Fruit fly (Drosophila melanogaster): ENCODE results near the gene CG12984.

The CG12984 gene

DNA sequence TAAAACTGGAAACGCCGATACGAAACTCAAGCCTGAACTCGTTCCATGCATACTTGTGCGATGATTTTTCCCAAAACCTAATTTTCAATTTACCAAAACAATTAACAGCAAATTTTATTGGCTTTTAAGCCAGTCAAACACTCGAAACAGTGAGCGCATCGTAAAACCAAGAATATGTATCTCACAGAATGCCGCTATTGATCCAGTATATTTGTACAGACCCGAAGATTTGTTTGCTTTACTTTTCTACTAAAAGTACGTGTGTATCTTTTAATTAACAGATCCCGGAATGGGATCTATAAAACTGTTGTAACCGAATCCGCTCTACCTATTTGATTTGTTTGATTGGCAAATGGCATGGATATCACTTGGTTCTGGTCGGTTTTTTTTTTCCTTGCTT is 37.4 kb upstream of the CG12984 start (continued):
- TF ChIP-seq CG32772 (GFP tag; IDR thresholded peaks at IDR 0.05) (no peak), zf30C (GFP tag; optimal IDR thresholded peaks at IDR 0.05) (no peak), Gsc (GFP tag; IDR thresholded peaks at IDR 0.05) (no peak), z (GFP tag; IDR thresholded peaks at IDR 0.05) (no peak), bowl (GFP tag; IDR thresholded peaks at IDR 0.05) (no peak), CG9932 (GFP tag; IDR thresholded peaks at IDR 0.05) (no peak), CG11398 (GFP tag; optimal IDR thresholded peaks at IDR 0.05) (peak; percentile 6), ken (GFP tag; IDR thresholded peaks at IDR 0.05) (no peak), Dbx (GFP tag; IDR thresholded peaks at IDR 0.05) (no peak), CG18476 (GFP tag; optimal IDR thresholded peaks at IDR 0.05) (no peak), zen2 (GFP tag; IDR thresholded peaks at IDR 0.05; ENCODE audit: partially characterized antibody) (no peak), Awh (GFP tag; IDR thresholded peaks at IDR 0.05) (no peak), CG13424 (tag; optimal IDR thresholded peaks at IDR 0.05) (no peak), CG7839 (tag; optimal IDR thresholded peaks at IDR 0.05) (no peak), vnd (GFP tag; IDR thresholded peaks at IDR 0.05; ENCODE audit: partially characterized antibody) (no peak), pros (GFP tag; optimal IDR thresholded peaks at IDR 0.05) (no peak), NC2α (GFP tag; optimal IDR thresholded peaks at IDR 0.05) (no peak), Hr39 (optimal IDR thresholded peaks at IDR 0.05) (no peak), Doc2 (GFP tag; IDR thresholded peaks at IDR 0.05) (no peak), pho (GFP tag; optimal IDR thresholded peaks at IDR 0.05) (no peak), onecut (GFP tag; IDR thresholded peaks at IDR 0.05) (no peak), CG1529 (GFP tag; optimal IDR thresholded peaks at IDR 0.05) (peak; percentile 20), Drgx (GFP tag; IDR thresholded peaks at IDR 0.05) (no peak), CG7963 (GFP tag; IDR thresholded peaks at IDR 0.05; ENCODE audit: partially characterized antibody) (no peak)

DNA sequence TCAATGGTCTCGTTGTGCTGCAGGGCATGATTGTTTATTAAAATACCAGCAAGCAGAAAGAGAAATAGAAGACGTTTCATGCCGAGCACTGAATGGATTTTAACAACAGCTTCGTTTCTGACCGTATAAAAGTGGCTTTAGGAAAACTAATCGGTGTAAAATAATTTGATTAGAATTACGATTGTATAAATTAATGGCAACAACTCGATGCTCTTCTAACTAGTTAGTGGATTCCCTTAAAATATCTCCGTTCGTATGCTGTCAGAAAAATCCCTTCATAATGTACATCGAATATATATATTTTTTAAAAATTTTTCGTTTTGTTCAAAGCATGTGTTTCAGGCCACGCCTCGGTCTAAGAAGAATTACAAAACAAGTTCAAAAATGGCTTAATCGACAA is 34.8 kb upstream of the CG12984 start, which contains the start of the genes Sems and CG10588:
TSS of gene Sems (minus strand) at position 101 of the 400 bp plus-strand sequence.
TSS of gene CG10588 (plus strand) at position 285 of the 400 bp plus-strand sequence.
- TF ChIP-seq ara (GFP tag; IDR thresholded peaks at IDR 0.05) = no peak
- no peak for TF ChIP-seq CG7928 (GFP tag; optimal IDR thresholded peaks at IDR 0.05)
- TF ChIP-seq CG17328 (GFP tag; IDR thresholded peaks at IDR 0.05) = no peak
- TF ChIP-seq CG14441 (GFP tag; IDR thresholded peaks at IDR 0.05) = no peak
- TF ChIP-seq CG10654 (GFP tag; optimal IDR thresholded peaks at IDR 0.05) = no peak
- no peak for TF ChIP-seq E2f2 (GFP tag; IDR thresholded peaks at IDR 0.05)
- TF ChIP-seq HLH54F (GFP tag; optimal IDR thresholded peaks at IDR 0.05) = no peak
- no peak for TF ChIP-seq CG10267 (tag; optimal IDR thresholded peaks at IDR 0.05)
- no peak for TF ChIP-seq h (optimal IDR thresholded peaks at IDR 0.05)
- no peak for TF ChIP-seq ato (GFP tag; IDR thresholded peaks at IDR 0.05; ENCODE audit: partially characterized antibody)
- no peak for TF ChIP-seq Six4 (GFP tag; optimal IDR thresholded peaks at IDR 0.05)
- no peak for TF ChIP-seq Scr (GFP tag; IDR thresholded peaks at IDR 0.05; ENCODE audit: partially characterized antibody)
- no peak for TF ChIP-seq bowl (GFP tag; IDR thresholded peaks at IDR 0.05)
- no peak for TF ChIP-seq Pdp1 (GFP tag; optimal IDR thresholded peaks at IDR 0.05)
- no peak for TF ChIP-seq CG18476 (GFP tag; optimal IDR thresholded peaks at IDR 0.05)
- no peak for TF ChIP-seq CG32532 (GFP tag; IDR thresholded peaks at IDR 0.05)
- TF ChIP-seq CG10209 (GFP tag; optimal IDR thresholded peaks at IDR 0.05) = no peak

DNA sequence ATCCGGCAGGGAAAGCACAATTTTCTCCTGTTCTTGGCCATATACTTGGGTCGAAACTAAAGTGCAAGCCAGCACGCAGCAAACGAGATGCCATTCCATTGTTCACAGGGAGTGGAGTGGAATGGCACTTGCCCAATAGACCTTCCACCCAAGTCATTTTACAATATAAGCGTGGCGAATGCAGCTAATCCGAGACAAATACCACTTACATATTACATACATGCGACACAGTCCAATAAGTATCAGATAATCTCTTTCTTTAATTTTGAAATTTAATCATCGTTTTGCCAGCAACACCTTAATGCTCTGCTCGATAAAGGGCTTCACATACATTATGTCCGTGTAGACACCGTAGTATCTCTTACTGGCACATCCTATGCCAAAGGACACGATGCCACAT is 30.2 kb upstream of the CG12984 start, which contains the start of gene CG11037:
TSS of gene CG11037 (minus strand) at position 101 of the 400 bp plus-strand sequence.
- TF ChIP-seq fu2 (GFP tag; optimal IDR thresholded peaks at IDR 0.05) = no peak
- no peak for TF ChIP-seq MESR4 (GFP tag; optimal IDR thresholded peaks at IDR 0.05)
- no peak for TF ChIP-seq H15 (GFP tag; IDR thresholded peaks at IDR 0.05)
- TF ChIP-seq danr (GFP tag; IDR thresholded peaks at IDR 0.05) = no peak
- no peak for TF ChIP-seq CG1024 (GFP tag; IDR thresholded peaks at IDR 0.05)
- no peak for TF ChIP-seq CG12155 (GFP tag; optimal IDR thresholded peaks at IDR 0.05)
- TF ChIP-seq CG11723 (GFP tag; optimal IDR thresholded peaks at IDR 0.05) = no peak
- TF ChIP-seq HLH3B (GFP tag; IDR thresholded peaks at IDR 0.05) = no peak
- no peak for TF ChIP-seq Doc2 (GFP tag; IDR thresholded peaks at IDR 0.05)
- no peak for TF ChIP-seq chif (GFP tag; optimal IDR thresholded peaks at IDR 0.05)
- no peak for TF ChIP-seq CG13775 (GFP tag; optimal IDR thresholded peaks at IDR 0.05)
- TF ChIP-seq nerfin-2 (GFP tag; IDR thresholded peaks at IDR 0.05; ENCODE audit: partially characterized antibody) = no peak
- TF ChIP-seq CG10147 (GFP tag; optimal IDR thresholded peaks at IDR 0.05) = no peak
- TF ChIP-seq BEAF-32 (GFP tag; optimal IDR thresholded peaks at IDR 0.05) = no peak
- TF ChIP-seq CG6765 (GFP tag; optimal IDR thresholded peaks at IDR 0.05) = no peak
